Fruit fly (Drosophila melanogaster) whole organism, embryonic: Measurements from ENCODE around the gene Ir68b.
A peak's percentile ranks its signal among the peaks of the same experiment; 100 is the strongest.

ENCODE experiments used
- Abd-B ChIP-seq: fragments of 200-800 bp; sonication (Bioruptor generic); optimal IDR thresholded peaks from 2 replicates; lab custom pipeline; 2018; ENCODE audit warnings: missing biosample characterization, mild to moderate bottlenecking, missing genetic modification characterization, moderate library complexity
- Aef1 ChIP-seq: fragments of 200-800 bp; sonication (Bioruptor generic); IDR thresholded peaks from 3 replicates; pipeline ENCODE4 v1.3.6; 2022; ENCODE audit warnings: missing biosample characterization, missing genetic modification characterization
- Atf3 ChIP-seq: fragments of 200-800 bp; sonication (Bioruptor generic); optimal IDR thresholded peaks from 3 replicates; lab custom pipeline; 2016; ENCODE audit warnings: missing biosample characterization, missing genetic modification characterization
- Bdp1 ChIP-seq: fragments of 200-800 bp; sonication (Bioruptor generic); optimal IDR thresholded peaks from 3 replicates; lab custom pipeline; 2016; ENCODE audit warnings: missing biosample characterization, missing genetic modification characterization
- CG1024 ChIP-seq: fragments of 200-800 bp; sonication (Bioruptor generic); IDR thresholded peaks from 2 replicates; pipeline ENCODE4 v1.3.6; 2022; ENCODE audit warnings: missing biosample characterization, missing genetic modification characterization
- CG10462 ChIP-seq: fragments of 200-800 bp; sonication (Bioruptor generic); optimal IDR thresholded peaks from 2 replicates; lab custom pipeline; 2016; ENCODE audit warnings: missing biosample characterization, missing genetic modification characterization
- CG11247 ChIP-seq: fragments of 200-800 bp; sonication (Bioruptor generic); IDR thresholded peaks from 2 replicates; pipeline ENCODE4 v1.3.6; 2022; ENCODE audit warnings: missing biosample characterization, missing genetic modification characterization
- CG11456 ChIP-seq: fragments of 200-800 bp; sonication (Bioruptor generic); IDR thresholded peaks from 3 replicates; pipeline ENCODE4 v1.3.6; 2022; ENCODE audit warnings: missing biosample characterization, missing genetic modification characterization
- CG11504 ChIP-seq: fragments of 200-800 bp; sonication (Bioruptor generic); optimal IDR thresholded peaks from 3 replicates; lab custom pipeline; 2019; ENCODE audit warnings: missing biosample characterization, mild to moderate bottlenecking, missing genetic modification characterization, moderate library complexity
- CG11696 ChIP-seq: fragments of 200-800 bp; sonication (Bioruptor generic); IDR thresholded peaks from 2 replicates; pipeline ENCODE4 v1.3.6; 2022; ENCODE audit warnings: missing biosample characterization, missing genetic modification characterization
- CG13775 ChIP-seq: fragments of 200-800 bp; sonication (Bioruptor generic); optimal IDR thresholded peaks from 3 replicates; lab custom pipeline; 2017; ENCODE audit warnings: missing biosample characterization, mild to moderate bottlenecking, missing genetic modification characterization
- CG2129 ChIP-seq: fragments of 200-800 bp; sonication (Bioruptor generic); IDR thresholded peaks from 2 replicates; pipeline ENCODE4 v1.3.6; 2022; ENCODE audit warnings: missing biosample characterization, missing genetic modification characterization; ENCODE audit not compliant: partially characterized antibody
- CG31365 ChIP-seq: fragments of 200-800 bp; sonication (Bioruptor generic); optimal IDR thresholded peaks from 2 replicates; lab custom pipeline; 2018; ENCODE audit warnings: missing biosample characterization, mild to moderate bottlenecking, missing genetic modification characterization
- CG32532 ChIP-seq: fragments of 200-800 bp; sonication (Bioruptor generic); IDR thresholded peaks from 2 replicates; pipeline ENCODE4 v1.3.6; 2022; ENCODE audit warnings: missing biosample characterization, missing genetic modification characterization
- CG32772 ChIP-seq: fragments of 200-800 bp; sonication (Bioruptor generic); IDR thresholded peaks from 2 replicates; pipeline ENCODE4 v1.3.6; 2022; ENCODE audit warnings: missing biosample characterization, missing genetic modification characterization
- CG5245 ChIP-seq: fragments of 200-800 bp; sonication (Bioruptor generic); optimal IDR thresholded peaks from 3 replicates; lab custom pipeline; 2016; ENCODE audit warnings: missing biosample characterization, missing genetic modification characterization
- CG5953 ChIP-seq: fragments of 200-800 bp; sonication (Bioruptor generic); IDR thresholded peaks from 2 replicates; pipeline ENCODE4 v1.3.6; 2022; ENCODE audit warnings: missing biosample characterization, missing genetic modification characterization
- CG7271 ChIP-seq: fragments of 200-800 bp; sonication (Bioruptor generic); optimal IDR thresholded peaks from 2 replicates; lab custom pipeline; 2018; ENCODE audit warnings: missing biosample characterization, mild to moderate bottlenecking, missing genetic modification characterization, moderate library complexity
- CG7372 ChIP-seq: fragments of 200-800 bp; sonication (Bioruptor generic); IDR thresholded peaks from 2 replicates; pipeline ENCODE4 v1.3.6; 2022; ENCODE audit warnings: missing biosample characterization, missing genetic modification characterization
- CG8388 ChIP-seq: fragments of 200-800 bp; sonication (Bioruptor generic); optimal IDR thresholded peaks from 2 replicates; lab custom pipeline; 2019; ENCODE audit warnings: missing biosample characterization, mild to moderate bottlenecking, missing genetic modification characterization, moderate library complexity
- CG8765 ChIP-seq: fragments of 200-800 bp; sonication (Bioruptor generic); IDR thresholded peaks from 2 replicates; pipeline ENCODE4 v1.3.6; 2022; ENCODE audit warnings: missing biosample characterization, missing genetic modification characterization
- CG9437 ChIP-seq: fragments of 200-800 bp; sonication (Bioruptor generic); optimal IDR thresholded peaks from 2 replicates; lab custom pipeline; 2018; ENCODE audit warnings: missing biosample characterization, mild to moderate bottlenecking, missing genetic modification characterization
- CG9727 ChIP-seq: fragments of 200-800 bp; sonication (Bioruptor generic); optimal IDR thresholded peaks from 3 replicates; lab custom pipeline; 2017; ENCODE audit warnings: missing biosample characterization, mild to moderate bottlenecking, missing genetic modification characterization
- Chrac-16 ChIP-seq: fragments of 200-800 bp; sonication (Bioruptor generic); optimal IDR thresholded peaks from 3 replicates; lab custom pipeline; 2016; ENCODE audit warnings: missing biosample characterization, missing genetic modification characterization
- D19A ChIP-seq: fragments of 200-800 bp; optimal IDR thresholded peaks from 3 replicates; lab custom pipeline; 2019; ENCODE audit warnings: missing biosample characterization, mild to moderate bottlenecking, missing genetic modification characterization, moderate library complexity
- D19B ChIP-seq: fragments of 200-800 bp; sonication (Bioruptor generic); optimal IDR thresholded peaks from 2 replicates; lab custom pipeline; 2017; ENCODE audit warnings: missing biosample characterization, mild to moderate bottlenecking, missing genetic modification characterization
- Dfd ChIP-seq, 2 experiments: fragments of >200 bp; optimal IDR thresholded peaks; 2 replicates each; lab custom pipeline; 2017; ENCODE audit warnings: missing biosample characterization in 2 of 2, missing genetic modification characterization in 2 of 2
- Lhr ChIP-seq: fragments of 200-800 bp; sonication (Bioruptor generic); optimal IDR thresholded peaks from 3 replicates; lab custom pipeline; 2017; ENCODE audit warnings: mild to moderate bottlenecking, missing biosample characterization, missing genetic modification reagents, missing genetic modification characterization
- Sox102F ChIP-seq: fragments of 200-800 bp; sonication (Bioruptor generic); optimal IDR thresholded peaks from 2 replicates; lab custom pipeline; 2018; ENCODE audit warnings: missing biosample characterization, mild to moderate bottlenecking, missing genetic modification characterization, moderate library complexity
- Sry-δ ChIP-seq: fragments of 200-800 bp; sonication (Bioruptor generic); optimal IDR thresholded peaks from 2 replicates; lab custom pipeline; 2016; ENCODE audit warnings: missing biosample characterization, missing genetic modification characterization
- bbx ChIP-seq: fragments of 200-800 bp; sonication (Bioruptor generic); IDR thresholded peaks from 2 replicates; pipeline ENCODE4 v1.3.6; 2022; ENCODE audit warnings: missing biosample characterization, missing genetic modification characterization; ENCODE audit not compliant: partially characterized antibody
- cad ChIP-seq: fragments of >200 bp; optimal IDR thresholded peaks from 2 replicates; lab custom pipeline; 2017; ENCODE audit warnings: missing biosample characterization, missing genetic modification characterization
- cato ChIP-seq: fragments of 200-800 bp; sonication (Bioruptor generic); optimal IDR thresholded peaks from 2 replicates; lab custom pipeline; 2016; ENCODE audit warnings: missing biosample characterization, missing genetic modification characterization, borderline replicate concordance
- croc ChIP-seq: fragments of 200-800 bp; sonication (Bioruptor generic); conservative IDR thresholded peaks from 3 replicates; pipeline ENCODE4 v1.3.6; 2022; ENCODE audit warnings: missing biosample characterization, missing genetic modification characterization
- ftz-f1 ChIP-seq: fragments of 200-800 bp; sonication (Bioruptor generic); optimal IDR thresholded peaks from 2 replicates; lab custom pipeline; 2016; ENCODE audit warnings: missing biosample characterization, missing genetic modification characterization
- gcm2 ChIP-seq: fragments of 200-800 bp; sonication (Bioruptor generic); optimal IDR thresholded peaks from 2 replicates; lab custom pipeline; 2016; ENCODE audit warnings: missing biosample characterization, missing genetic modification characterization
- gro ChIP-seq: fragments of 200-800 bp; sonication (Bioruptor generic); optimal IDR thresholded peaks from 2 replicates; lab custom pipeline; 2016; ENCODE audit warnings: missing biosample characterization, missing genetic modification characterization
- gsb-n ChIP-seq: fragments of 200-800 bp; sonication (Bioruptor generic); optimal IDR thresholded peaks from 3 replicates; lab custom pipeline; 2018; ENCODE audit warnings: missing biosample characterization, mild to moderate bottlenecking, missing genetic modification characterization
- jigr1 ChIP-seq: fragments of 200-800 bp; sonication (Bioruptor generic); IDR thresholded peaks from 3 replicates; pipeline ENCODE4 v1.3.6; 2022; ENCODE audit warnings: missing biosample characterization, missing genetic modification characterization
- kah ChIP-seq: fragments of 200-800 bp; sonication (Bioruptor generic); optimal IDR thresholded peaks from 2 replicates; lab custom pipeline; 2018; ENCODE audit warnings: missing biosample characterization, mild to moderate bottlenecking, missing genetic modification characterization
- knrl ChIP-seq: fragments of 200-800 bp; sonication (Bioruptor generic); IDR thresholded peaks from 3 replicates; pipeline ENCODE4 v1.3.6; 2022; ENCODE audit warnings: missing biosample characterization, missing genetic modification characterization; ENCODE audit not compliant: partially characterized antibody
- lola ChIP-seq, 3 experiments: fragments of >200 bp in 2 of 3; fragments of 200-800 bp in 1 of 3; sonication (Bioruptor generic) in 1 of 3; optimal IDR thresholded peaks; 2 replicates each; lab custom pipeline; 2017 to 2019; ENCODE audit warnings: missing biosample characterization in 3 of 3, missing genetic modification characterization in 3 of 3, mild to moderate bottlenecking in 1 of 3, moderate library complexity in 1 of 3
- nom ChIP-seq: fragments of 200-800 bp; sonication (Bioruptor generic); optimal IDR thresholded peaks from 2 replicates; lab custom pipeline; 2017; ENCODE audit warnings: missing biosample characterization, missing genetic modification characterization, mild to moderate bottlenecking, moderate library complexity, missing genetic modification reagents
- pan ChIP-seq, 4 experiments: fragments of >200 bp in 3 of 4; fragments of 200-800 bp in 1 of 4; sonication (Bioruptor generic) in 1 of 4; optimal IDR thresholded peaks in 3 of 4; IDR thresholded peaks in 1 of 4; 2 replicates each; pipeline versions ENCODE4 v1.3.6 to Lab custom; 2017 to 2022; ENCODE audit warnings: missing biosample characterization in 2 of 4, missing genetic modification characterization in 2 of 4, mixed read lengths in 1 of 4
- seq ChIP-seq: fragments of 200-800 bp; sonication (Bioruptor generic); IDR thresholded peaks from 2 replicates; pipeline ENCODE4 v1.3.6; 2022; ENCODE audit warnings: missing biosample characterization, missing genetic modification characterization
- sim ChIP-seq: fragments of 200-800 bp; sonication (Bioruptor generic); IDR thresholded peaks from 2 replicates; pipeline ENCODE4 v1.3.6; 2022; ENCODE audit warnings: missing biosample characterization, missing genetic modification characterization
- slou ChIP-seq: fragments of 200-800 bp; sonication (Bioruptor generic); optimal IDR thresholded peaks from 3 replicates; lab custom pipeline; 2016; ENCODE audit warnings: missing biosample characterization, missing genetic modification characterization
- sna ChIP-seq: fragments of 200-800 bp; sonication (Bioruptor generic); IDR thresholded peaks from 2 replicates; pipeline ENCODE4 v1.3.6; 2022; ENCODE audit warnings: missing biosample characterization, missing genetic modification characterization; ENCODE audit not compliant: partially characterized antibody
- so ChIP-seq: fragments of 200-800 bp; sonication (Bioruptor generic); IDR thresholded peaks from 3 replicates; pipeline ENCODE4 v1.3.6; 2022; ENCODE audit warnings: missing biosample characterization, missing genetic modification characterization
- twi ChIP-seq: fragments of 200-800 bp; optimal IDR thresholded peaks from 2 replicates; lab custom pipeline; 2019; ENCODE audit warnings: missing biosample characterization, mild to moderate bottlenecking, missing genetic modification characterization, moderate library complexity
- zf30C ChIP-seq: fragments of 200-800 bp; sonication (Bioruptor generic); optimal IDR thresholded peaks from 3 replicates; lab custom pipeline; 2018; ENCODE audit warnings: missing biosample characterization, mild to moderate bottlenecking, missing genetic modification characterization

Gene Ir68b

DNA sequence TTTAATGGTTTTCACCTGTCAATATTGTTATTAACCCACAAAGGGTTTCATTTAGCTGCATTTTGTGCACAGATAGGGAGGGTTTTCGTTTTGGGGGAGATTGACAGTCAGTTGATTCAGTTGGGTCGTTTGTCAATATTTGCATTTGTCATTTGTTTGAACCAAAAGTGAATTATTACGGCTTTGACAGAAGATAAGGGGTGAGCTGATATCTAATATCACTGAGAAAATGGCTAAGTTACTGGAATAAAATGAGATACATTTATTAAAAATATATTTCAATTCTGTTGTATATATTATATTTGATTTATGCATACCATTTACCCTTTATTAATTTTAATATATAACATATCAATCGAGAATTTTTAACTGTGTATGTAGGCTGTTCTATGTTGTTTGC is 43.3 kb downstream of the Ir68b start (continued):
- TF ChIP-seq CG13775 (GFP tag; lab: Kevin White, UChicago) (no peak), CG11696 (GFP tag; lab: Robert Waterston, UW) (no peak), CG32532 (GFP tag; lab: Robert Waterston, UW) (no peak), kah (GFP tag; lab: Kevin White, UChicago) (peak; percentile 64), croc (GFP tag; lab: Robert Waterston, UW) (no peak), Lhr (GFP tag; lab: Kevin White, UChicago) (peak; percentile 46), Sox102F (peak; percentile 36), gro (GFP tag; lab: Kevin White, UChicago) (no peak), CG9437 (GFP tag; lab: Kevin White, UChicago) (peak; percentile 7), lola (GFP tag; optimal IDR thresholded peaks at IDR 0.05; lab: Kevin White, UChicago) (peak in 1 of 3 experiments; percentile 72), CG7271 (no peak), CG11456 (no peak), Chrac-16 (GFP tag; lab: Kevin White, UChicago) (no peak), CG5953 (GFP tag; lab: Robert Waterston, UW) (no peak), sna (no peak), bbx (GFP tag; lab: Robert Waterston, UW) (no peak), CG9727 (GFP tag; lab: Kevin White, UChicago) (peak; percentile 54), CG32772 (GFP tag; lab: Robert Waterston, UW) (no peak), CG31365 (tag; lab: Kevin White, UChicago) (peak; percentile 49), slou (GFP tag; lab: Kevin White, UChicago) (no peak), CG10462 (GFP tag; lab: Kevin White, UChicago) (no peak), ftz-f1 (GFP tag; lab: Kevin White, UChicago) (no peak), gcm2 (no peak), CG8765 (no peak), Aef1 (no peak), zf30C (GFP tag; lab: Kevin White, UChicago) (no peak), CG7372 (no peak), Sry-δ (no peak), CG11504 (tag; lab: Kevin White, UChicago) (peak; percentile 49), so (GFP tag; lab: Robert Waterston, UW) (no peak), CG11247 (no peak), sim (GFP tag; lab: Robert Waterston, UW) (no peak), CG5245 (no peak), D19B (GFP tag; lab: Kevin White, UChicago) (no peak), Dfd (GFP tag; optimal IDR thresholded peaks at IDR 0.05; lab: Kevin White, UChicago) (no peak), Abd-B (GFP tag; lab: Kevin White, UChicago) (no peak), cad (GFP tag; lab: Kevin White, UChicago) (no peak), seq (GFP tag; lab: Robert Waterston, UW) (0 out of 2 replicates have a peak, but pooled peaks have one; percentile 28), gsb-n (tag; lab: Kevin White, UChicago) (peak; percentile 66), pan (optimal IDR thresholded peaks at IDR 0.05; lab: Kevin White, UChicago) (no peak), pan (GFP tag; optimal IDR thresholded peaks at IDR 0.05 in 1 of 2, IDR thresholded peaks at IDR 0.05 in 1 of 2) (no peak), CG8388 (GFP tag; lab: Kevin White, UChicago) (peak; percentile 58), knrl (GFP tag; lab: Robert Waterston, UW) (no peak), CG1024 (no peak), Bdp1 (GFP tag; lab: Kevin White, UChicago) (peak; percentile 3), twi (tag; lab: Kevin White, UChicago) (no peak), Atf3 (no peak), D19A (tag; lab: Kevin White, UChicago) (peak; percentile 58), nom (GFP tag; lab: Kevin White, UChicago) (no peak), jigr1 (no peak), CG2129 (GFP tag; lab: Robert Waterston, UW) (no peak), cato (GFP tag; lab: Kevin White, UChicago) (no peak)
